Fruit fly (Drosophila melanogaster) whole organism, embryonic: ENCODE results near the gene BTBD9.

Source experiments
- Bgb ChIP-seq: fragments of 200-800 bp; sonication (Bioruptor generic); IDR thresholded peaks from 2 replicates; pipeline ENCODE4 v1.3.6; 2022; ENCODE audit warnings: missing biosample characterization, missing genetic modification characterization; ENCODE audit not compliant: partially characterized antibody
- Bteb2 ChIP-seq: fragments of 200-800 bp; sonication (Bioruptor generic); optimal IDR thresholded peaks from 2 replicates; lab custom pipeline; 2016; ENCODE audit warnings: missing biosample characterization, missing genetic modification characterization
- CG10274 ChIP-seq: fragments of 200-800 bp; sonication (Bioruptor generic); optimal IDR thresholded peaks from 3 replicates; lab custom pipeline; 2017; ENCODE audit warnings: missing biosample characterization, mild to moderate bottlenecking, missing genetic modification characterization
- CG10366 ChIP-seq: fragments of 200-800 bp; sonication (Bioruptor generic); IDR thresholded peaks from 2 replicates; pipeline ENCODE4 v1.3.6; 2022; ENCODE audit warnings: missing biosample characterization, missing genetic modification characterization
- CG10543 ChIP-seq: fragments of 200-800 bp; sonication (Bioruptor generic); optimal IDR thresholded peaks from 3 replicates; lab custom pipeline; 2017; ENCODE audit warnings: missing biosample characterization, mild to moderate bottlenecking, missing genetic modification characterization, moderate library complexity
- CG12155 ChIP-seq: fragments of 200-800 bp; sonication (Bioruptor generic); optimal IDR thresholded peaks from 3 replicates; lab custom pipeline; 2016; ENCODE audit warnings: missing biosample characterization, missing genetic modification characterization
- CG12942 ChIP-seq: fragments of 200-800 bp; sonication (Bioruptor generic); optimal IDR thresholded peaks from 3 replicates; lab custom pipeline; 2016; ENCODE audit warnings: missing biosample characterization, missing genetic modification characterization
- CG13775 ChIP-seq: fragments of 200-800 bp; sonication (Bioruptor generic); optimal IDR thresholded peaks from 3 replicates; lab custom pipeline; 2017; ENCODE audit warnings: missing biosample characterization, mild to moderate bottlenecking, missing genetic modification characterization
- CG14050 ChIP-seq: fragments of 200-800 bp; sonication (Bioruptor generic); IDR thresholded peaks from 3 replicates; pipeline ENCODE4 v1.3.6; 2022; ENCODE audit warnings: missing biosample characterization, missing genetic modification characterization
- CG15696 ChIP-seq: fragments of 200-800 bp; sonication (Bioruptor generic); optimal IDR thresholded peaks from 2 replicates; lab custom pipeline; 2019; ENCODE audit warnings: missing biosample characterization, mild to moderate bottlenecking, missing genetic modification characterization, moderate library complexity
- CG1647 ChIP-seq: fragments of 200-800 bp; sonication (Bioruptor generic); optimal IDR thresholded peaks from 3 replicates; lab custom pipeline; 2016; ENCODE audit warnings: missing biosample characterization, missing genetic modification characterization
- CG32532 ChIP-seq: fragments of 200-800 bp; sonication (Bioruptor generic); IDR thresholded peaks from 2 replicates; pipeline ENCODE4 v1.3.6; 2022; ENCODE audit warnings: missing biosample characterization, missing genetic modification characterization
- CG33213 ChIP-seq: fragments of 200-800 bp; sonication (Bioruptor generic); optimal IDR thresholded peaks from 3 replicates; lab custom pipeline; 2016; ENCODE audit warnings: missing biosample characterization, missing genetic modification characterization
- CG6254 ChIP-seq: fragments of 200-800 bp; sonication (Bioruptor generic); optimal IDR thresholded peaks from 3 replicates; lab custom pipeline; 2017; ENCODE audit warnings: mild to moderate bottlenecking, missing biosample characterization, missing genetic modification reagents, missing genetic modification characterization
- CG7357 ChIP-seq: fragments of 200-800 bp; sonication (Bioruptor generic); IDR thresholded peaks from 3 replicates; pipeline ENCODE4 v1.3.6; 2022; ENCODE audit warnings: missing biosample characterization, missing genetic modification characterization
- CG9215 ChIP-seq: fragments of 200-800 bp; sonication (Bioruptor generic); IDR thresholded peaks from 2 replicates; pipeline ENCODE4 v1.3.6; 2022; ENCODE audit warnings: missing biosample characterization, missing genetic modification characterization
- CTCF ChIP-seq: fragments of 200-800 bp; sonication (Bioruptor generic); optimal IDR thresholded peaks from 2 replicates; lab custom pipeline; 2017; ENCODE audit warnings: missing biosample characterization, mild to moderate bottlenecking, missing genetic modification characterization, moderate library complexity
- CkIIα-i1 ChIP-seq: fragments of 200-800 bp; sonication (Bioruptor generic); IDR thresholded peaks from 2 replicates; pipeline ENCODE4 v1.3.6; 2022; ENCODE audit warnings: missing biosample characterization, missing genetic modification characterization
- CrebB ChIP-seq: fragments of 200-800 bp; sonication (Bioruptor generic); optimal IDR thresholded peaks from 3 replicates; lab custom pipeline; 2018; ENCODE audit warnings: missing biosample characterization, mild to moderate bottlenecking, missing genetic modification characterization
- Dek ChIP-seq: fragments of 200-800 bp; sonication (Bioruptor generic); optimal IDR thresholded peaks from 3 replicates; lab custom pipeline; 2019; ENCODE audit warnings: missing biosample characterization, mild to moderate bottlenecking, missing genetic modification characterization, moderate library complexity
- Dp ChIP-seq: fragments of 200-800 bp; sonication (Bioruptor generic); optimal IDR thresholded peaks from 2 replicates; lab custom pipeline; 2018; ENCODE audit warnings: missing biosample characterization, mild to moderate bottlenecking, missing genetic modification characterization, moderate library complexity
- Dref ChIP-seq: fragments of 200-800 bp; sonication (Bioruptor generic); IDR thresholded peaks from 2 replicates; pipeline ENCODE4 v1.3.6; 2022; ENCODE audit warnings: missing biosample characterization, missing genetic modification characterization
- Fer1 ChIP-seq: fragments of 200-800 bp; sonication (Bioruptor generic); optimal IDR thresholded peaks from 2 replicates; lab custom pipeline; 2017; ENCODE audit warnings: missing biosample characterization, mild to moderate bottlenecking, missing genetic modification characterization
- Fer3 ChIP-seq: fragments of 200-800 bp; sonication (Bioruptor generic); optimal IDR thresholded peaks from 2 replicates; lab custom pipeline; 2018; ENCODE audit warnings: missing biosample characterization, mild to moderate bottlenecking, missing genetic modification characterization, moderate library complexity
- HmgZ ChIP-seq: fragments of 200-800 bp; sonication (Bioruptor generic); optimal IDR thresholded peaks from 2 replicates; lab custom pipeline; 2018; ENCODE audit warnings: missing biosample characterization, mild to moderate bottlenecking, missing genetic modification characterization
- Hr78 ChIP-seq, 2 experiments: fragments of 200-800 bp in 1 of 2; fragments of >200 bp in 1 of 2; sonication (Bioruptor generic) in 1 of 2; optimal IDR thresholded peaks; 2 replicates each; lab custom pipeline; 2017 to 2019; ENCODE audit warnings: missing biosample characterization in 2 of 2, missing genetic modification characterization in 2 of 2, mild to moderate bottlenecking in 1 of 2, moderate library complexity in 1 of 2
- Jarid2 ChIP-seq: fragments of 200-800 bp; sonication (Bioruptor generic); optimal IDR thresholded peaks from 3 replicates; lab custom pipeline; 2017; ENCODE audit warnings: mild to moderate bottlenecking, missing biosample characterization, missing genetic modification reagents, missing genetic modification characterization
- Oaz ChIP-seq: fragments of 200-800 bp; sonication (Bioruptor generic); IDR thresholded peaks from 2 replicates; pipeline ENCODE4 v1.3.6; 2022; ENCODE audit warnings: missing biosample characterization, missing genetic modification characterization
- Rx ChIP-seq: fragments of 200-800 bp; sonication (Bioruptor generic); IDR thresholded peaks from 2 replicates; pipeline ENCODE4 v1.3.6; 2022; ENCODE audit warnings: missing biosample characterization, missing genetic modification characterization
- Six4 ChIP-seq: fragments of 200-800 bp; sonication (Bioruptor generic); optimal IDR thresholded peaks from 2 replicates; lab custom pipeline; 2016; ENCODE audit warnings: missing biosample characterization, missing genetic modification characterization
- Sox100B ChIP-seq: fragments of 200-800 bp; sonication (Bioruptor generic); optimal IDR thresholded peaks from 3 replicates; lab custom pipeline; 2018; ENCODE audit warnings: missing biosample characterization, mild to moderate bottlenecking, missing genetic modification characterization
- Spps ChIP-seq: fragments of 200-800 bp; sonication (Bioruptor generic); optimal IDR thresholded peaks from 2 replicates; lab custom pipeline; 2018; ENCODE audit warnings: missing biosample characterization, mild to moderate bottlenecking, missing genetic modification characterization
- Sry-δ ChIP-seq: fragments of 200-800 bp; sonication (Bioruptor generic); optimal IDR thresholded peaks from 2 replicates; lab custom pipeline; 2016; ENCODE audit warnings: missing biosample characterization, missing genetic modification characterization
- aop ChIP-seq: fragments of 200-800 bp; sonication (Bioruptor generic); IDR thresholded peaks from 2 replicates; pipeline ENCODE4 v1.3.6; 2022; ENCODE audit warnings: missing biosample characterization, missing genetic modification characterization
- cato ChIP-seq: fragments of 200-800 bp; sonication (Bioruptor generic); optimal IDR thresholded peaks from 2 replicates; lab custom pipeline; 2016; ENCODE audit warnings: missing biosample characterization, missing genetic modification characterization, borderline replicate concordance
- cg ChIP-seq: fragments of 200-800 bp; sonication (Bioruptor generic); optimal IDR thresholded peaks from 3 replicates; lab custom pipeline; 2019; ENCODE audit warnings: missing biosample characterization, mild to moderate bottlenecking, missing genetic modification characterization, moderate library complexity
- chinmo ChIP-seq: fragments of 200-800 bp; sonication (Bioruptor generic); IDR thresholded peaks from 4 replicates; pipeline ENCODE4 v1.3.6; 2022; ENCODE audit warnings: missing biosample characterization, missing genetic modification characterization; ENCODE audit not compliant: partially characterized antibody
- ci ChIP-seq: fragments of 200-800 bp; sonication (Bioruptor generic); IDR thresholded peaks from 3 replicates; pipeline ENCODE4 v1.3.6; 2022; ENCODE audit warnings: missing biosample characterization, missing genetic modification characterization
- eyg ChIP-seq: fragments of 200-800 bp; sonication (Bioruptor generic); optimal IDR thresholded peaks from 3 replicates; lab custom pipeline; 2016; ENCODE audit warnings: missing biosample characterization, missing genetic modification characterization
- gcm2 ChIP-seq: fragments of 200-800 bp; sonication (Bioruptor generic); optimal IDR thresholded peaks from 2 replicates; lab custom pipeline; 2016; ENCODE audit warnings: missing biosample characterization, missing genetic modification characterization
- jigr1 ChIP-seq: fragments of 200-800 bp; sonication (Bioruptor generic); IDR thresholded peaks from 3 replicates; pipeline ENCODE4 v1.3.6; 2022; ENCODE audit warnings: missing biosample characterization, missing genetic modification characterization
- maf-S ChIP-seq: fragments of 200-800 bp; sonication (Bioruptor generic); optimal IDR thresholded peaks from 2 replicates; lab custom pipeline; 2016; ENCODE audit warnings: missing biosample characterization, missing genetic modification characterization
- nau ChIP-seq: fragments of 200-800 bp; sonication (Bioruptor generic); optimal IDR thresholded peaks from 3 replicates; lab custom pipeline; 2017; ENCODE audit warnings: missing biosample characterization, mild to moderate bottlenecking, missing genetic modification characterization, missing genetic modification reagents
- p53 ChIP-seq: fragments of 200-800 bp; sonication (Bioruptor generic); optimal IDR thresholded peaks from 2 replicates; lab custom pipeline; 2016; ENCODE audit warnings: missing biosample characterization, missing genetic modification characterization
- pan ChIP-seq, 4 experiments: fragments of >200 bp in 3 of 4; fragments of 200-800 bp in 1 of 4; sonication (Bioruptor generic) in 1 of 4; optimal IDR thresholded peaks in 3 of 4; IDR thresholded peaks in 1 of 4; 2 replicates each; pipeline versions ENCODE4 v1.3.6 to Lab custom; 2017 to 2022; ENCODE audit warnings: missing biosample characterization in 2 of 4, missing genetic modification characterization in 2 of 4, mixed read lengths in 1 of 4
- pb ChIP-seq: fragments of 200-800 bp; sonication (Bioruptor generic); optimal IDR thresholded peaks from 3 replicates; lab custom pipeline; 2016; ENCODE audit warnings: missing biosample characterization, missing genetic modification characterization
- seq ChIP-seq: fragments of 200-800 bp; sonication (Bioruptor generic); IDR thresholded peaks from 2 replicates; pipeline ENCODE4 v1.3.6; 2022; ENCODE audit warnings: missing biosample characterization, missing genetic modification characterization
- slbo ChIP-seq: fragments of 200-800 bp; sonication (Bioruptor generic); IDR thresholded peaks from 2 replicates; pipeline ENCODE4 v1.3.6; 2022; ENCODE audit warnings: missing biosample characterization, missing genetic modification characterization
- sob ChIP-seq: fragments of 200-800 bp; sonication (Bioruptor generic); IDR thresholded peaks from 2 replicates; pipeline ENCODE4 v1.3.6; 2022; ENCODE audit warnings: missing biosample characterization, missing genetic modification characterization
- tio ChIP-seq: fragments of 200-800 bp; sonication (Bioruptor generic); optimal IDR thresholded peaks from 2 replicates; lab custom pipeline; 2017; ENCODE audit warnings: missing biosample characterization, missing genetic modification characterization, inconsistent platforms

BTBD9 gene

DNA sequence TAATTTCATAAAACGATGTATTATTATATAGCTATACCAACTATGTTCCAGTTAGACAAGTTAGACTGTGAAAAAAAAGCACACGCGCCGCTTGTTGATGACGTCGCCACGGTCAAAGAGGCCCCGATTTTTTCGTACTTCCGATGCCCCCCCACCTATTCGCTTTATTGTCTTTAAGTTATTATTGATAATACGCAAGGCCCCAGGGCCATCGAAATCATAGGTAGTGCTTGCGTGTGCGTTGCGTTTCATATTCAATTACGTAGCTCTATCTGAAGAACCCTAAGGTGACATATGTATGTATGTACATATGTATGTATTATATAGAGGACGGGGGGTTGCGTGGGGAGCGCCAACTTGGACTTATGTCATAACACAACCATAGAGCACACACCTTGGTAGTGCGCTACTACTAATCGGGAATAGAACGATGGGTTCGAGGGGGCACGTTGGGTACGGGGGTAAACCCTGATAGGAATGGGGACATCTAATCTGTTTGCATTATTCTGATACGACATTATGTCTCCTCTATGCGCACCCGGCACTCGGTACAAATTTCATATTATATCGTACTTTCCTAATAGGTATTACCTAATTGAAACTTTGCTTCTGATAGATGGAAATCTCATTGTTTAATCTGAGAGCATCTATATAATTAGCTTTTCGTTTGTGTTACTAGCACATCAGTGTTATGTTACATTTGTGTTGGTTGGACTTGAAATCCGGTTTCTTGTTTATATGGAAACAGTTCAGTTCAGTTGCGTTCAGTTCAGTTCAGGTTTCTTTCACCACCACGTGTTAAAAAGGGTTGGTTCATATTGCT lies 28.5 kb upstream of the BTBD9 start (continued):
- TF ChIP-seq pan (optimal IDR thresholded peaks at IDR 0.05; lab: Kevin White, UChicago) (no peak), pan (GFP tag; optimal IDR thresholded peaks at IDR 0.05 in 1 of 2, IDR thresholded peaks at IDR 0.05 in 1 of 2) (no peak), Bteb2 (no peak), p53 (no peak), CG14050 (GFP tag; lab: Robert Waterston, UW) (no peak), ci (GFP tag; lab: Robert Waterston, UW) (no peak), jigr1 (GFP tag; lab: Robert Waterston, UW) (no peak), pb (GFP tag; lab: Kevin White, UChicago) (no peak), CG6254 (no peak), Six4 (no peak), aop (GFP tag; lab: Robert Waterston, UW) (no peak), CkIIα-i1 (GFP tag; lab: Robert Waterston, UW) (no peak), Sry-δ (GFP tag; lab: Kevin White, UChicago) (no peak), CG10366 (GFP tag; lab: Robert Waterston, UW) (no peak), CG9215 (GFP tag; lab: Robert Waterston, UW) (no peak), cg (GFP tag; lab: Kevin White, UChicago) (peak; percentile 41), tio (GFP tag; lab: Kevin White, UChicago) (no peak), CG13775 (no peak), sob (0 out of 2 replicates have a peak, but pooled peaks have one; percentile 12), Rx (GFP tag; lab: Robert Waterston, UW) (no peak), CrebB (no peak), Dp (GFP tag; lab: Kevin White, UChicago) (no peak), nau (GFP tag; lab: Kevin White, UChicago) (no peak), seq (no peak), CG10543 (GFP tag; lab: Kevin White, UChicago) (peak; percentile 27), maf-S (GFP tag; lab: Kevin White, UChicago) (no peak), Hr78 (GFP tag; optimal IDR thresholded peaks at IDR 0.05; lab: Kevin White, UChicago) (peak in 1 of 2 experiments; percentile 23), CG12942 (no peak), Dref (GFP tag; lab: Robert Waterston, UW) (no peak), Dek (no peak), slbo (GFP tag; lab: Robert Waterston, UW) (peak; percentile 16; the same call in 1 of the 2 replicates), cato (no peak), CG33213 (no peak), Oaz (GFP tag; lab: Robert Waterston, UW) (no peak), Bgb (GFP tag; lab: Robert Waterston, UW) (peak; percentile 41; the same call in 1 of the 2 replicates), CG7357 (GFP tag; lab: Robert Waterston, UW) (no peak), Fer1 (no peak), gcm2 (GFP tag; lab: Kevin White, UChicago) (no peak), CTCF (no peak), Jarid2 (GFP tag; lab: Kevin White, UChicago) (no peak), CG10274 (GFP tag; lab: Kevin White, UChicago) (no peak), CG1647 (GFP tag; lab: Kevin White, UChicago) (no peak), CG12155 (no peak), Sox100B (GFP tag; lab: Kevin White, UChicago) (no peak), Spps (no peak), HmgZ (tag; lab: Kevin White, UChicago) (peak; percentile 31), CG15696 (tag; lab: Kevin White, UChicago) (no peak), eyg (GFP tag; lab: Kevin White, UChicago) (no peak), Fer3 (tag; lab: Kevin White, UChicago) (no peak), CG32532 (no peak), chinmo (GFP tag; lab: Robert Waterston, UW) (peak; percentile 58; the same call in 1 of the 4 replicates)
